Worm (Caenorhabditis elegans) whole organism, late embryonic: Measurements from ENCODE around the gene C25D7.16.

Experiments used
- ahr-1 ChIP-seq: sonication (generic microtip); optimal IDR thresholded peaks from 2 replicates; lab custom pipeline; 2016; ENCODE audit warnings: missing genetic modification characterization, missing compliant biosample characterization
- ceh-2 ChIP-seq: sonication (generic microtip); optimal IDR thresholded peaks from 2 replicates; lab custom pipeline; 2016; ENCODE audit warnings: missing genotype, missing genetic modification characterization, missing compliant biosample characterization
- ceh-45 ChIP-seq: fragments of 200-800 bp; sonication (Bioruptor generic); IDR thresholded peaks from 2 replicates; pipeline ENCODE4 v1.3.6; 2022; ENCODE audit warnings: missing genetic modification reagents, missing genetic modification characterization, missing compliant biosample characterization
- hlh-30 ChIP-seq: sonication (generic microtip); optimal IDR thresholded peaks from 2 replicates; lab custom pipeline; 2017; ENCODE audit warnings: antibody characterized with exemption, missing genetic modification characterization, missing compliant biosample characterization; ENCODE audit not compliant: insufficient read depth
- madf-2 ChIP-seq: sonication (generic microtip); optimal IDR thresholded peaks from 2 replicates; lab custom pipeline; 2017; ENCODE audit warnings: missing genetic modification characterization, missing compliant biosample characterization
- mec-3 ChIP-seq: sonication (generic microtip); optimal IDR thresholded peaks from 2 replicates; lab custom pipeline; 2016; ENCODE audit warnings: borderline replicate concordance, missing genetic modification characterization, missing compliant biosample characterization
- ref-2 ChIP-seq: sonication (generic microtip); optimal IDR thresholded peaks from 2 replicates; lab custom pipeline; 2016; ENCODE audit warnings: missing genetic modification characterization, missing compliant biosample characterization

ce11 chrV:15012542-15013301 lies 43.3 kb upstream of the C25D7.16 start:
- TF ChIP-seq ahr-1 (tag; lab: Kevin White, UChicago) (no peak), mec-3 (no peak), ceh-2 (tag; lab: Kevin White, UChicago) (no peak), hlh-30 (tag; lab: Kevin White, UChicago) (no peak), ceh-45 (GFP tag; lab: Robert Waterston, UW) (no peak), ref-2 (tag; lab: Kevin White, UChicago) (no peak), madf-2 (tag; lab: Kevin White, UChicago) (no peak)
